Worm (Caenorhabditis elegans) whole organism, late embryonic: ENCODE data around the gene mnp-1.

Experiments
- C38D4.7 ChIP-seq: fragments of 200-800 bp; sonication (Bioruptor generic); optimal IDR thresholded peaks from 2 replicates; lab custom pipeline; 2018; ENCODE audit warnings: mild to moderate bottlenecking, missing genetic modification characterization, moderate library complexity, missing compliant biosample characterization
- F13H6.1 ChIP-seq: sonication (generic microtip); optimal IDR thresholded peaks from 2 replicates; lab custom pipeline; 2016; ENCODE audit warnings: missing genetic modification characterization, missing compliant biosample characterization
- K02D7.2 ChIP-seq: sonication (generic microtip); optimal IDR thresholded peaks from 2 replicates; lab custom pipeline; 2017; ENCODE audit warnings: mild to moderate bottlenecking, missing genetic modification characterization, missing compliant biosample characterization
- K09A11.1 ChIP-seq: sonication (generic microtip); optimal IDR thresholded peaks from 2 replicates; lab custom pipeline; 2017; ENCODE audit warnings: antibody characterized with exemption, mild to moderate bottlenecking, missing genetic modification characterization, missing compliant biosample characterization; ENCODE audit not compliant: insufficient read depth
- T23F11.4 ChIP-seq: fragments of 200-800 bp; sonication (Bioruptor generic); optimal IDR thresholded peaks from 2 replicates; lab custom pipeline; 2018; ENCODE audit warnings: mild to moderate bottlenecking, missing genetic modification characterization, missing compliant biosample characterization
- Y22D7AL.16 ChIP-seq: sonication (generic microtip); optimal IDR thresholded peaks from 2 replicates; lab custom pipeline; 2016; ENCODE audit warnings: missing genetic modification characterization, missing compliant biosample characterization
- ahr-1 ChIP-seq: sonication (generic microtip); optimal IDR thresholded peaks from 2 replicates; lab custom pipeline; 2016; ENCODE audit warnings: missing genetic modification characterization, missing compliant biosample characterization
- ceh-18 ChIP-seq: sonication (generic microtip); optimal IDR thresholded peaks from 2 replicates; lab custom pipeline; 2016; ENCODE audit warnings: missing genetic modification characterization, missing compliant biosample characterization
- ceh-2 ChIP-seq: sonication (generic microtip); optimal IDR thresholded peaks from 2 replicates; lab custom pipeline; 2016; ENCODE audit warnings: missing genotype, missing genetic modification characterization, missing compliant biosample characterization
- ceh-24 ChIP-seq: sonication (generic microtip); optimal IDR thresholded peaks from 2 replicates; lab custom pipeline; 2016; ENCODE audit warnings: mild to moderate bottlenecking, missing genetic modification characterization, missing compliant biosample characterization
- ceh-6 ChIP-seq: fragments of 200-800 bp; sonication (Bioruptor generic); optimal IDR thresholded peaks from 2 replicates; lab custom pipeline; 2018; ENCODE audit warnings: mild to moderate bottlenecking, missing genetic modification characterization, missing compliant biosample characterization
- ceh-9 ChIP-seq: sonication (generic microtip); optimal IDR thresholded peaks from 2 replicates; lab custom pipeline; 2016; ENCODE audit warnings: mild to moderate bottlenecking, missing genetic modification characterization, inconsistent platforms, missing compliant biosample characterization
- che-1 ChIP-seq: sonication (generic microtip); optimal IDR thresholded peaks from 2 replicates; lab custom pipeline; 2016; ENCODE audit warnings: mild to moderate bottlenecking, missing genetic modification characterization, missing compliant biosample characterization
- dmd-4 ChIP-seq: sonication (generic microtip); optimal IDR thresholded peaks from 2 replicates; lab custom pipeline; 2016; ENCODE audit warnings: borderline replicate concordance, missing genetic modification characterization, missing compliant biosample characterization
- elt-2 ChIP-seq: sonication (generic microtip); optimal IDR thresholded peaks from 2 replicates; lab custom pipeline; 2016; ENCODE audit warnings: missing genetic modification reagents, missing genetic modification characterization, missing compliant biosample characterization
- ets-4 ChIP-seq: sonication (generic microtip); optimal IDR thresholded peaks from 2 replicates; lab custom pipeline; 2016; ENCODE audit warnings: missing genetic modification characterization, missing compliant biosample characterization
- eyg-1 ChIP-seq: sonication (generic microtip); optimal IDR thresholded peaks from 2 replicates; lab custom pipeline; 2016; ENCODE audit warnings: missing genotype, missing genetic modification characterization, missing compliant biosample characterization
- fax-1 ChIP-seq: sonication (generic microtip); optimal IDR thresholded peaks from 2 replicates; lab custom pipeline; 2016; ENCODE audit warnings: missing genotype, missing genetic modification characterization, missing compliant biosample characterization
- gmeb-2 ChIP-seq: sonication (generic microtip); optimal IDR thresholded peaks from 2 replicates; lab custom pipeline; 2016; ENCODE audit warnings: missing genetic modification characterization, inconsistent platforms, missing compliant biosample characterization
- hlh-15 ChIP-seq: sonication (generic microtip); optimal IDR thresholded peaks from 2 replicates; lab custom pipeline; 2016; ENCODE audit warnings: missing genetic modification characterization, missing compliant biosample characterization
- hlh-30 ChIP-seq: sonication (generic microtip); optimal IDR thresholded peaks from 2 replicates; lab custom pipeline; 2017; ENCODE audit warnings: antibody characterized with exemption, missing genetic modification characterization, missing compliant biosample characterization; ENCODE audit not compliant: insufficient read depth
- hlh-8 ChIP-seq: sonication (generic microtip); optimal IDR thresholded peaks from 2 replicates; lab custom pipeline; 2016; ENCODE audit warnings: missing genotype, missing genetic modification characterization, missing compliant biosample characterization
- lim-6 ChIP-seq: sonication (generic microtip); optimal IDR thresholded peaks from 2 replicates; lab custom pipeline; 2016; ENCODE audit warnings: missing genetic modification characterization, missing compliant biosample characterization
- lin-11 ChIP-seq: fragments of 200-800 bp; sonication (Bioruptor generic); optimal IDR thresholded peaks from 2 replicates; lab custom pipeline; 2018; ENCODE audit warnings: mild to moderate bottlenecking, missing genetic modification characterization, missing compliant biosample characterization
- madf-2 ChIP-seq: sonication (generic microtip); optimal IDR thresholded peaks from 2 replicates; lab custom pipeline; 2017; ENCODE audit warnings: missing genetic modification characterization, missing compliant biosample characterization
- nfya-1 ChIP-seq: sonication (generic microtip); optimal IDR thresholded peaks from 2 replicates; lab custom pipeline; 2017; ENCODE audit warnings: missing genetic modification characterization, mild to moderate bottlenecking, missing compliant biosample characterization, antibody characterized with exemption, moderate library complexity
- nhr-232 ChIP-seq: sonication (generic microtip); optimal IDR thresholded peaks from 2 replicates; lab custom pipeline; 2016; ENCODE audit warnings: missing genetic modification characterization, missing compliant biosample characterization
- npax-4 ChIP-seq: sonication (generic microtip); optimal IDR thresholded peaks from 2 replicates; lab custom pipeline; 2016; ENCODE audit warnings: missing genetic modification characterization, missing compliant biosample characterization
- odd-2 ChIP-seq: sonication (generic microtip); optimal IDR thresholded peaks from 2 replicates; lab custom pipeline; 2017; ENCODE audit warnings: antibody characterized with exemption, mild to moderate bottlenecking, missing genetic modification characterization, missing compliant biosample characterization
- pat-9 ChIP-seq: fragments of 200-800 bp; sonication (Bioruptor generic); optimal IDR thresholded peaks from 2 replicates; lab custom pipeline; 2018; ENCODE audit warnings: mild to moderate bottlenecking, missing genetic modification characterization, moderate library complexity, missing compliant biosample characterization
- pha-2 ChIP-seq: sonication (generic microtip); optimal IDR thresholded peaks from 2 replicates; lab custom pipeline; 2017; ENCODE audit warnings: mild to moderate bottlenecking, missing genetic modification characterization, missing compliant biosample characterization
- pqm-1 ChIP-seq: sonication (generic microtip); optimal IDR thresholded peaks from 2 replicates; lab custom pipeline; 2016; ENCODE audit warnings: missing genetic modification characterization, missing compliant biosample characterization
- pros-1 ChIP-seq: fragments of 150-350 bp; optimal IDR thresholded peaks from 2 replicates; lab custom pipeline; 2014; ENCODE audit warnings: missing biosample characterization, missing genetic modification reagents, missing genetic modification characterization
- sox-2 ChIP-seq: fragments of 200-800 bp; sonication (Bioruptor generic); IDR thresholded peaks from 2 replicates; pipeline ENCODE4 v1.3.6; 2022; ENCODE audit warnings: missing genetic modification reagents, missing genetic modification characterization, missing compliant biosample characterization
- syd-9 ChIP-seq: sonication (generic microtip); optimal IDR thresholded peaks from 2 replicates; lab custom pipeline; 2016; ENCODE audit warnings: mild to moderate bottlenecking, missing genetic modification characterization, moderate library complexity, missing compliant biosample characterization
- tbx-7 ChIP-seq: sonication (generic microtip); optimal IDR thresholded peaks from 2 replicates; lab custom pipeline; 2016; ENCODE audit warnings: missing genotype, missing genetic modification characterization, missing compliant biosample characterization
- unc-3 ChIP-seq, 2 experiments: fragments of 200-800 bp in 1 of 2; sonication (Bioruptor generic) in 1 of 2; sonication (generic microtip) in 1 of 2; conservative IDR thresholded peaks in 1 of 2; optimal IDR thresholded peaks in 1 of 2; 2 replicates each; pipeline versions ENCODE4 v1.3.6 to Lab custom; 2016 to 2022; ENCODE audit warnings: missing compliant biosample characterization in 2 of 2, missing genetic modification characterization in 2 of 2, missing genetic modification reagents in 1 of 2
- unc-42 ChIP-seq: sonication (generic microtip); optimal IDR thresholded peaks from 2 replicates; lab custom pipeline; 2016; ENCODE audit warnings: missing genotype, missing genetic modification characterization, missing compliant biosample characterization
- unc-86 ChIP-seq: sonication (generic microtip); optimal IDR thresholded peaks from 2 replicates; lab custom pipeline; 2016; ENCODE audit warnings: missing genetic modification characterization, missing compliant biosample characterization

mnp-1 gene

ce11 chrIII:4369381-4369809 lies 13.0 kb downstream of the mnp-1 start (continued):
- TF ChIP-seq nfya-1 (tag; lab: Kevin White, UChicago) (peak; percentile 26), C38D4.7 (peak; percentile 49), gmeb-2 (tag; lab: Kevin White, UChicago) (peak; percentile 52), eyg-1 (tag; lab: Kevin White, UChicago) (peak; percentile 44), unc-42 (tag; lab: Kevin White, UChicago) (peak; percentile 3), ahr-1 (tag; lab: Kevin White, UChicago) (peak; percentile 35), syd-9 (tag; lab: Kevin White, UChicago) (peak; percentile 72), pha-2 (peak; percentile 69), dmd-4 (tag; lab: Kevin White, UChicago) (peak; percentile 33), lim-6 (tag; lab: Kevin White, UChicago) (peak; percentile 22), hlh-15 (tag; lab: Kevin White, UChicago) (peak; percentile 36), F13H6.1 (tag; lab: Kevin White, UChicago) (peak; percentile 31), unc-86 (tag; lab: Kevin White, UChicago) (peak; percentile 33), pat-9 (tag; lab: Kevin White, UChicago) (peak; percentile 56), ceh-2 (tag; lab: Kevin White, UChicago) (peak; percentile 29), ceh-24 (tag; lab: Kevin White, UChicago) (peak; percentile 16), T23F11.4 (peak; percentile 33), hlh-8 (tag; lab: Kevin White, UChicago) (peak; percentile 38), pqm-1 (tag; lab: Kevin White, UChicago) (peak; percentile 15), che-1 (tag; lab: Kevin White, UChicago) (peak; percentile 68), elt-2 (tag; lab: Kevin White, UChicago) (peak; percentile 76), unc-3 (GFP tag; conservative IDR thresholded peaks at IDR 0.05; lab: Robert Waterston, UW) (peak; percentile 30; the same call in 1 of the 2 replicates), unc-3 (tag; optimal IDR thresholded peaks at IDR 0.05; lab: Kevin White, UChicago) (peak; percentile 54), madf-2 (tag; lab: Kevin White, UChicago) (peak; percentile 32)

ce11 chrIII:4370585-4370984 lies 14.2 kb downstream of the mnp-1 start, which contains the start of gene ckb-3:
Gene ckb-3 (plus strand): TSS chrIII:4370885.
- TF ChIP-seq odd-2 (tag; lab: Kevin White, UChicago) (no peak), K02D7.2 (tag; lab: Kevin White, UChicago) (no peak), ahr-1 (tag; lab: Kevin White, UChicago) (no peak)

- TF ChIP-seq hlh-30 = no peak
- TF ChIP-seq lin-11 (tag; lab: Kevin White, UChicago) = no peak
- TF ChIP-seq sox-2 (GFP tag; lab: Robert Waterston, UW) = no peak
- no peak for TF ChIP-seq ceh-6 (GFP tag; lab: Kevin White, UChicago)
- no peak for TF ChIP-seq nfya-1 (tag; lab: Kevin White, UChicago)
- no peak for TF ChIP-seq che-1 (tag; lab: Kevin White, UChicago)
- no peak for TF ChIP-seq pqm-1 (tag; lab: Kevin White, UChicago)
- TF ChIP-seq K09A11.1 (tag; lab: Kevin White, UChicago) = no peak
- no peak for TF ChIP-seq tbx-7 (tag; lab: Kevin White, UChicago)
- TF ChIP-seq Y22D7AL.16 (tag; lab: Kevin White, UChicago) = no peak
- TF ChIP-seq pros-1 (tag; lab: Kevin White, UChicago) = no peak
These were observed 16.5 kb downstream of the mnp-1 start for ce11 chrIII:4372894-4373293.

ce11 chrIII:4374854-4375253 lies 18.5 kb downstream of the mnp-1 start, which contains the start of gene pals-26:
Gene pals-26 (plus strand): TSS chrIII:4375154.
- no peak for TF ChIP-seq eyg-1 (tag; lab: Kevin White, UChicago)
- TF ChIP-seq ceh-18 (tag; lab: Kevin White, UChicago) = no peak
- no peak for TF ChIP-seq che-1 (tag; lab: Kevin White, UChicago)
- no peak for TF ChIP-seq lin-11 (tag; lab: Kevin White, UChicago)
- no peak for TF ChIP-seq nfya-1 (tag; lab: Kevin White, UChicago)
- no peak for TF ChIP-seq npax-4 (tag; lab: Kevin White, UChicago)
- no peak for TF ChIP-seq ceh-9 (tag; lab: Kevin White, UChicago)
- TF ChIP-seq K02D7.2 (tag; lab: Kevin White, UChicago) = no peak
- TF ChIP-seq nhr-232 = no peak
- TF ChIP-seq K09A11.1 (tag; lab: Kevin White, UChicago) = no peak
- TF ChIP-seq Y22D7AL.16 (tag; lab: Kevin White, UChicago) = no peak
- no peak for TF ChIP-seq fax-1 (tag; lab: Kevin White, UChicago)
- TF ChIP-seq ets-4 = no peak
